Fruit fly (Drosophila melanogaster): ENCODE results near the gene CG45691.

DNA sequence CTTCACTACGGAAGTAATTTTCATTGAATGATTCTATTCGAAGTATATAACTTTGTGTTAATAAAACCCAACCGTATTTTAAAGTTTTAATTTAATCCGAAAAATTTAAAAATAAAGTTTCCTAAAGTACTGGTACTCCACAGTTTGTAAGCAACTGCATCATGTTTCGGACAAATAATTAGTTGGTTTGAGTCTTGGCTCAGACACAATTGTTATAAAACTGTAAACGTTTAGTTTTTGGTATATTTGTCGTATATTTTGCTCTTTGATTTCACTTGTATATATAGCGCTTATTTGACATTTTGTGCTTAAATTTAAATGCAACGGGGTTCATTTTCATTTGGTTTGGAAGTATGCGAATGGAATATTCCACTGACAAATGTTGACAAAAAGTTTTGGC is 48.0 kb upstream of the CG45691 start:
- no peak for TF ChIP-seq rn (GFP tag; IDR thresholded peaks at IDR 0.05)
- no peak for TF ChIP-seq CG14655 (GFP tag; optimal IDR thresholded peaks at IDR 0.05)
- TF ChIP-seq CG8301 (tag; optimal IDR thresholded peaks at IDR 0.05), result no peak
- no peak for TF ChIP-seq CG9948 (tag; optimal IDR thresholded peaks at IDR 0.05)
- no peak for TF ChIP-seq Pif1B (GFP tag; optimal IDR thresholded peaks at IDR 0.05)
- no peak for TF ChIP-seq CG8159 (tag; optimal IDR thresholded peaks at IDR 0.05)
- TF ChIP-seq gl (tag; optimal IDR thresholded peaks at IDR 0.05), result no peak
- no peak for TF ChIP-seq CG13204 (GFP tag; optimal IDR thresholded peaks at IDR 0.05)
- TF ChIP-seq Pif1A (GFP tag; optimal IDR thresholded peaks at IDR 0.05), result no peak
- no peak for TF ChIP-seq CG4496 (GFP tag; IDR thresholded peaks at IDR 0.05)
- no peak for TF ChIP-seq fd96Ca (GFP tag; IDR thresholded peaks at IDR 0.05)
